Fruit fly (Drosophila melanogaster): ENCODE measurements around the gene twf.

- TF ChIP-seq Gug (GFP tag; IDR thresholded peaks at IDR 0.05) = no peak
- TF ChIP-seq Lpt (GFP tag; optimal IDR thresholded peaks at IDR 0.05) = no peak
- no peak for TF ChIP-seq CG11762 (GFP tag; optimal IDR thresholded peaks at IDR 0.05; ENCODE audit: insufficient read depth)
- no peak for TF ChIP-seq vri (GFP tag; optimal IDR thresholded peaks at IDR 0.05)
- TF ChIP-seq CG6808 (GFP tag; optimal IDR thresholded peaks at IDR 0.05) = no peak
Observed at dm6 chr3R:14095428-14095827, 27.0 kb upstream of the twf start.

Data from whole organism, prepupa.